Fruit fly (Drosophila melanogaster) whole organism, larva: ENCODE data around the gene Acam.

Experiments
- noc ChIP-seq: fragments of 200-800 bp; sonication (Bioruptor generic); optimal IDR thresholded peaks from 3 replicates; lab custom pipeline; 2019; ENCODE audit warnings: missing biosample characterization, mild to moderate bottlenecking, missing genetic modification characterization, moderate library complexity

Acam gene

dm6 chr3R:25811611-25812010 is at the start of gene Acam, which contains the start of gene CG17770:
Gene Acam (plus strand): TSS chr3R:25811911.
Gene CG17770 (plus strand): TSS chr3R:25811911.
- TF ChIP-seq noc, result no peak

DNA sequence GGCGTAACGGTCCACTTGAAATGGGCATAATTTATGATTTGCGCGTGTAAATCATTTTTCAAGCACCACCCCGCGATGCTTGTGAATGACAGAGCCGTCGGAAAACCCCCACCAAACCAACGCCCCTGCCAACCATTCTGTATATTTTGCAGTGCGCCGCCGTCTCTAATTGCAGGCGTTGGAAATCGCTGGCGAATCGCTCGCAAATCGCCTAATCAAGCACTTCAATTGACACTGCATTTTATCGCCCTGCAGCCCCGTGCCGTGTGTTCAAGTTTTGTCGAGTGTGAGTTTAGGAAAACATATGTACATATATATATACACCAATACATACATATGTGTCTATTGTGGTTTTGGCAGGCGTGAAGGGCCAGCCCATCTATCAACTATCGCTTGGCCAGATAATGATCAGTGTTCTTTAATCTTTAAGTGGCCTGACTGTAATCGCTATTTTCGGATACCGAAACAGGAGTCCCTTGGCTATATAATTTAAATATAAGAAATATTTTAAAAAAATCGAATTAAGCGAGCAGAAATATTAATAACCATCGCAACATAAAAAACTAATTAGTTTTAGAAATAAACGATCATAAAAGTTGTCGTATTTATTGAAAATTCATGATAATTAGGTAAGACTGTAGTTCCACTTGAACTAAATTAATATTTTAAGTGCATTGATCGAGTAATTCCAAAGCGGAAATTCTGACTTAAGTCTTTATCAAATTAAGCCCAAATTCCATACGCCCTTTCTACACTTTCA is 49.5 kb upstream of the Acam start:
- no peak for TF ChIP-seq noc

- TF ChIP-seq noc, result no peak
These were observed 48.7 kb upstream of the Acam start, which contains the start of gene LpR1 for dm6 chr3R:25763005-25763404. Gene LpR1 (minus strand): TSS chr3R:25763105.

dm6 chr3R:25775269-25775668 is 36.4 kb upstream of the Acam start, which contains the start of the genes CG17197 and CG17198:
Gene CG17197 (minus strand): TSS chr3R:25775369.
Gene CG17198 (minus strand): TSS chr3R:25775369.
- TF ChIP-seq noc, result no peak

- no peak for TF ChIP-seq noc
These were observed 35.6 kb upstream of the Acam start, which contains the start of gene CG17196 for dm6 chr3R:25776137-25776536. Gene CG17196 (minus strand): TSS chr3R:25776237.

DNA sequence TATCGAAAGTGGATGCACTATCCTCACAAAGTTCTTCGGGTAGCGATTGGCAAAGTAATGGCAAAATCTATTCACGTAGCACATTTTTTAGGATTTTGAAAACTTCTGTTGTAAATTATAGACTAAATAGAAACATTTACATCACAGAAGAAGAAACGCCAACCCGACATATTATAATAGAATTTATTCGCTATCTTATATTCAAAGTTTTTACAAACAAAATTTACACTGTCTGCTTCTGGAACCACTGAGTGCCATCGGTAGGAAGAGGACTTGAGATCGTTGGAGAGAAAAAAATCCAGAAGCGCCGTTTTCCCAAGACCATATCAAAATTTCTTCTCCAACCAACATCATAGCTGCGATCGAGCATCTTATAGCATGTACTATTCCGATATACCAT is 34.6 kb upstream of the Acam start, which contains the start of gene CG17195:
Gene CG17195 (minus strand): TSS at position 101 of the 400 bp plus-strand sequence.
- no peak for TF ChIP-seq noc

DNA sequence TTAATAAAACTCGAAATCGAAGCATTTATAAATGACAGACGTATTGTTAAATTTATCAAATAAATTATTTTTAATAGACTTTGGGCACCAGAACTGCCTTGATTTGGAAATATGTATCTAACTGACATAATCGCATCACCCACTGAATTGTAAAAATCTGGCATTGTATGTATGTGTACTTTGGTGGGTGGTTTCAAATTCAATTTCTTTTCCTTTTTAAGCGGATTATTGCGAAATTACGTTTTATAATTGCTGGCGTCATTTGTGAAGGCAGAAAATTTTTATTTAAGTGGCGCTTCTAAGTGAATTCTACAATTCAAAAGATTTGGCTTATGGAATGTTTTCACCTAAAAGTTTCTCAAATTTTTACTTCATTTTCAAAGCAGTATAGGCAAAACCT is 33.5 kb upstream of the Acam start, which contains the start of gene CG4956:
Gene CG4956 (minus strand): TSS at position 101 of the 400 bp plus-strand sequence.
- no peak for TF ChIP-seq noc

DNA sequence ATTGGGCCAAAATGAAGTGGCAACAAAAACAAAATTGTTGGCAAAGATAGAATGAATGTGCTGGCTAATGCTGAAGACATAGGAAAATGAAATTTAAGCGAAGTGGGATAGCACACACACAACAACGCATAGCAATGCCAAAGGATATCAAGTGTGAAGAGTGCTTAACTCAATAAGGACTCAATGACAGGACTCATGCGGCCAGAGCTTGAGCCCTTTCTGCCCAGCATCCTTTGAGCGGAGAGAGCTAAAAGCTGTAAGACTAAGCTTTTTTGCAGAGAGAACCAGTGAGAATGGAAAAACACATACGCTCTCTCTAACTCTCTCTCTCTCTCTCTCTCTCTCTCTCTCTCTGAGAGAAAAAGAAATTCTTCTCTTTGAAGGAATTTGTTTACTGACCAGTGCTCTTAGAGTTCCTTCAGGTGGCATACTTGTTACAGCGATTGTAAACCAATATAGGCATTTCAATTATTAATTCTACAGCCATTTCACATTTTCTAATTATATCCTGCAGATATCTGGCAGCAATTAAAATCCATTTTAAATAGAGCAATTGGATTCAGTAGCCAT is 28.8 kb upstream of the Acam start:
- TF ChIP-seq noc, result no peak

dm6 chr3R:25787198-25787597 is 24.5 kb upstream of the Acam start, which contains the start of gene CG4960:
Gene CG4960 (minus strand): TSS chr3R:25787298.
- no peak for TF ChIP-seq noc

dm6 chr3R:25789355-25789754 is 22.4 kb upstream of the Acam start, which contains the start of gene CG31380:
Gene CG31380 (minus strand): TSS chr3R:25789455.
- no peak for TF ChIP-seq noc

dm6 chr3R:25790371-25790770 is 21.3 kb upstream of the Acam start, which contains the start of gene CG31093:
Gene CG31093 (minus strand): TSS chr3R:25790471.
- no peak for TF ChIP-seq noc

DNA sequence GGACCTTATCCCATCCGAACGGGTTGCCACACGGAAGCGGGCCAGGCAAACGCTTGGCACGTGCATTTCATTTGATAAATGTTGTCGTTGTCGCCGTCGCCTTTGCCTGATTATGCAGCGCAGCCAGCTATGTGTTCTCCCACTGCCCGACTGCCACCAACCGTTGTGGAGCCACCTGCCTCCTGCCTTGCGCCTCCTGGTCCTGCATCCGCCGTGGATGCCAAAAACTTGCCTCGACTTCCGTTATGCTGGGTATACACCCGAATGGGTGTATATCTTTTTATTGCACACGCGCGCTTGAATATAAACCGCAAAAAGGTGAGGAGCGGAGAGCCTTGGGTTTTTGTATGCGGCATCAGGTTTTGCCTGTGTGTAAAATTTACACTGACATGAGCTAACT is 19.9 kb upstream of the Acam start:
- no peak for TF ChIP-seq noc

DNA sequence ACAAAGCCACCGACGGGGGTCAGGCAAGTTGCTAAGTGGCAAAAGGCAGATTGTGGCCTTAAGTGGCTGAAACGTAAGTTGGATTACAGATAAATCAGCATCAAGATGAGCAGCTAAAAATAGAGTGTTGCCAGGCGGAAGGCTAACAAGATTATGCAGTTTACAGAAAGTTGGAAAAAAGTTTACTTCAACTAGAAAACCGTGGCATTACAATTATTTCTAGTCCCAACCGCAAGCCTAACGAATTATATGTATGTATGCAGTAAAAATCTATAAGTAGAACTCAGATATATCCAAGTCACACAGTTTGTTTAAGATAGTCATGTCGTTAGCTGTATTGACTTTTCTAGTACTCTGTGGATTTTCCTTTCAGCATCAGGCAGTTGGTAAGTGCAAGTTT is 5.6 kb upstream of the Acam start, which contains the start of gene BG642167:
Gene BG642167 (plus strand): TSS at position 301 of the 400 bp plus-strand sequence.
- TF ChIP-seq noc, result no peak

DNA sequence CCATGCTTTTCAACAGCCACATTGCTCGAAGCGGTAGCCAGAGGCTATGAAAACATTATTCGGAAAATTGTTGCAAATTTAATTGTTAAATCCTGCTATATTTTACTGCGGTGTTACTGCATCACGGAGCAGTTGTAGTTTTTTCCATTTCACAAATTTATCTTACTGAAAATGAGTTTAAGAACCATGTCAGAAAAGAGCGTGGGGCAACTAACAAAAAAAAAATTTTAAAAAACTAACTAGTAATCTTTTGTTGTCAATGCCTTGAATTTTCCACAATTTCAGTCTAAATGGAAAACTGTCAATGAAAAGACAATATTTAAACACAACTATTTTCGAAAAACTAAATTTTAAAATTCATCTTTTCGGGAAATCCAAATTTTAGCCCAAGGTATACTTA is 915 bp upstream of the Acam start, which contains the start of gene CG5024:
Gene CG5024 (plus strand): TSS at position 301 of the 400 bp plus-strand sequence.
- TF ChIP-seq noc, result no peak

DNA sequence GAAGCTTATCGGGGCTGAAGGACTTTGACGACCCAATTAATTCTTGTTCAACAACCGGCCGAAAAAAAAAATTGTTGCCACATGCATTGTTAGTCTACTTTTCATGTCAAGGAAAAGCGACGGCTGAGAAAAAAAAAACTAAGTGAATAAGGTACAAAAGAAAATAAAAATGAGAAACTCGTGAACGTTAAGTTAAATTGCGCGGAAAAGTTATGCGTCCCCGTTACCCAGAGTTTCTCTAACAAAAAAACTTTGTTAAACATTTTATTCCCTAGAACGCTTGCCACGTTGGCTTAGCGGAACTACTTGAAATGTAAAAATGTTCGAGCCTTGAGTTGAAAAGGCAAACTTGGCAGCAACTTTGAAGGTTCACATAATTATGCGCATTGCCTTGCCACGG is 3.5 kb downstream of the Acam start, which contains the start of gene CG14354:
Gene CG14354 (plus strand): TSS at position 301 of the 400 bp plus-strand sequence.
- TF ChIP-seq noc, result no peak

DNA sequence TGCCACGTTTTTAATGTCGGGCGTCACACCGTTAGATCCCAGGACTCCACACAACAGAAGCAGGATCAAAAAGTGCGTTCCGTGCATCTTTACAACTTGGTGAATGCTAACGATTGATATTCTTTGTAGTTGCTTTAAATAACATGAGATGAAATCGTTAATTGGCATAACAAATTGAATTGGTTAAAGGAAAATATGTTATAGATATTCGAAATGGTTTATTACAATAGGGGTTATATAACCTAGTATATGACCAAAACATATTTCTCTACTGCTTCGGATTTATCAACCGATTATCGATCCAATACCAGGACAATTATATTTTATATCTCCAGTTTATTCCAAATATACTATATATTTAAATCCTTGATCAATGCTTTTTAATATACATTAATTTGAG is 17.9 kb downstream of the Acam start, which contains the start of gene Mst57Dc:
Gene Mst57Dc (minus strand): TSS at position 101 of the 400 bp plus-strand sequence.
- no peak for TF ChIP-seq noc

DNA sequence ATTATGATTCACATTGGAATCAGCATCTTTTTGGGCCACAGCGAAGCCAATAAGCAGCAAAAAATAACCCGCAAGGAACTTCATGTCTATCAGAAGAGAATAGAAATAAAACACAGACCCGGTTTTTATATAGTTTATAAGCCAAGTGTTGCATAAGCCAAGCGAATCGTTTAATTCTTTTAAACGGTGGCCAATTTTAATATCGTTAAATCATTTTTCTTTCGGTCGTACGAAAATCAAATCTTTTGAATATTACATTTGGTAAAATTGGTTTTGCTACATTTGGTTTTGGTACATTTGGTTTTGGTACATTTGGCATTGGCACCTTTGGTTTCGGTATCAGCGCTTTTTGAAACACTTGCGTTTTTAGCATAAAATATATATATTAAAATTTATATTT is 18.4 kb downstream of the Acam start, which contains the start of gene Sfp96F:
Gene Sfp96F (minus strand): TSS at position 101 of the 400 bp plus-strand sequence.
- no peak for TF ChIP-seq noc
